Worm (Caenorhabditis elegans) whole organism, L2 larva: ENCODE measurements around the gene srd-17.

Experiments used
- C34F6.9 ChIP-seq: fragments of 150-350 bp; optimal IDR thresholded peaks from 2 replicates; lab custom pipeline; 2014; ENCODE audit warnings: missing biosample characterization, missing genetic modification characterization
- F13H6.1 ChIP-seq: sonication (generic microtip); optimal IDR thresholded peaks from 2 replicates; lab custom pipeline; 2016; ENCODE audit warnings: missing genetic modification characterization, missing compliant biosample characterization
- alr-1 ChIP-seq: fragments of 150-350 bp; optimal IDR thresholded peaks from 2 replicates; lab custom pipeline; 2014; ENCODE audit warnings: missing biosample characterization, missing genetic modification characterization
- aly-2 ChIP-seq: fragments of 150-350 bp; optimal IDR thresholded peaks from 2 replicates; lab custom pipeline; 2014; ENCODE audit warnings: missing biosample characterization, missing genetic modification characterization
- crh-2 ChIP-seq: sonication (generic microtip); optimal IDR thresholded peaks from 2 replicates; lab custom pipeline; 2017; ENCODE audit warnings: missing biosample characterization, missing genetic modification characterization
- nhr-10 ChIP-seq: sonication (generic microtip); optimal IDR thresholded peaks from 2 replicates; lab custom pipeline; 2017; ENCODE audit warnings: missing biosample characterization, missing genetic modification characterization
- nhr-12 ChIP-seq: fragments of 150-350 bp; optimal IDR thresholded peaks from 2 replicates; lab custom pipeline; 2014; ENCODE audit warnings: missing biosample characterization, missing genetic modification characterization
- nhr-25 ChIP-seq: fragments of 150-350 bp; sonication (generic microtip); optimal IDR thresholded peaks from 3 replicates; lab custom pipeline; 2014; ENCODE audit warnings: missing biosample characterization, missing genetic modification characterization
- nhr-77 ChIP-seq: fragments of 150-350 bp; optimal IDR thresholded peaks from 2 replicates; lab custom pipeline; 2014; ENCODE audit warnings: missing biosample characterization, missing genetic modification characterization
- sem-4 ChIP-seq: fragments of 150-350 bp; optimal IDR thresholded peaks from 2 replicates; lab custom pipeline; 2014; ENCODE audit warnings: missing biosample characterization, missing genetic modification reagents, missing genetic modification characterization
- skn-1 ChIP-seq: sonication (generic microtip); optimal IDR thresholded peaks from 2 replicates; lab custom pipeline; 2017; ENCODE audit warnings: missing biosample characterization, missing genetic modification characterization
- unc-39 ChIP-seq: fragments of 150-350 bp; optimal IDR thresholded peaks from 2 replicates; lab custom pipeline; 2014; ENCODE audit warnings: missing biosample characterization, missing genetic modification characterization

DNA sequence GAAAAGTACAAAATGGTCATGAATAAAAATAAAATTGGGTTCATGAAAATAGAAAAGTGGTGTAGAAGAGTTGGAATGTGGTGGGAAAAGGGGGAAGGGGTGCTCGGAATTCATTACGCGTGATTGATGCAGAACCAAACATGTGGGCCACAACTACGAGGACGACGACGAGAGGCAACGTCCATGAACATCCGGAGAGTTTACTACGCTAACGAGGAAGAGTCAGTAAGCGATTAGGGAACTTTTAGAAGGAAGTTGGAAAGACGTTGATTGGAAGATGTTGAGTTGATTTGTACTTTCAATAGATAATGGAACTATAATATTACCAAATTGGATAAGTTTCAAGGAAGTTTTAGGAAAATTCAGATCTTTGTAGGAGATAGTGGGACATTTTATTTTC lies 30.8 kb downstream of the srd-17 start:
- TF ChIP-seq aly-2 (tag; lab: Kevin White, UChicago) (no peak), sem-4 (tag; lab: Kevin White, UChicago) (no peak), F13H6.1 (no peak), crh-2 (no peak), alr-1 (no peak), skn-1 (tag; lab: Kevin White, UChicago) (no peak), C34F6.9 (tag; lab: Kevin White, UChicago) (no peak), nhr-77 (tag; lab: Kevin White, UChicago) (no peak), nhr-10 (tag; lab: Kevin White, UChicago) (no peak), unc-39 (no peak), nhr-25 (no peak), nhr-12 (tag; lab: Kevin White, UChicago) (no peak)
